Worm (Caenorhabditis elegans) whole organism, dauer: Measurements from ENCODE around the gene T27E4.1.

Source experiments
- unc-62 ChIP-seq: sonication (generic microtip); optimal IDR thresholded peaks from 2 replicates; lab custom pipeline; 2017; ENCODE audit warnings: missing biosample characterization, missing genetic modification reagents, missing genetic modification characterization

Gene T27E4.1

ce11 chrV:9073322-9074038 is 18.7 kb upstream of the T27E4.1 start, which contains the start of gene oac-50:
oac-50 (minus strand) TSS chrV:9073540.
- no peak for TF ChIP-seq unc-62 (GFP tag; lab: Kevin White, UChicago)

DNA sequence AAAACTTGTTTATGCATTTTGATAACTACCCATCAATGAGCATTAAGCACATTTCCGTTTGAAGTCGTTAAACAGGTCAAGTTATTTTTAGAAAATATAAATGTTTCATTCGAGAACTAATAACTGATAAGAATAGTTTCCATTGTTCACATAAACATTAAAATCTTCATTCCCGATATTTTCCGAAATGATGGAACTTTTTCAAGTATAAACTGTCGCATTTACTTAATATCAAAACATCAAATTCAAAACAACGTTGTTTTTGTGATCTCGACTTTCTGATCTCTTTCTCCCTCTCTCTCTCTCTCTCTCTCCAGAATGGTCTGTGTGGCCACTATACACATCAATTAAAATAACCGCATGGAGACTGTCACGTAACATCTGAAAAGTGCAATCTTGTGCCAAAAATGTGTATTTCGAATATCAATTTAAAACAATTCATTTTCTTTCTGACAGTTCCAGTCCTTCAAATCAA is 17.7 kb upstream of the T27E4.1 start:
- no peak for TF ChIP-seq unc-62 (GFP tag; lab: Kevin White, UChicago)

DNA sequence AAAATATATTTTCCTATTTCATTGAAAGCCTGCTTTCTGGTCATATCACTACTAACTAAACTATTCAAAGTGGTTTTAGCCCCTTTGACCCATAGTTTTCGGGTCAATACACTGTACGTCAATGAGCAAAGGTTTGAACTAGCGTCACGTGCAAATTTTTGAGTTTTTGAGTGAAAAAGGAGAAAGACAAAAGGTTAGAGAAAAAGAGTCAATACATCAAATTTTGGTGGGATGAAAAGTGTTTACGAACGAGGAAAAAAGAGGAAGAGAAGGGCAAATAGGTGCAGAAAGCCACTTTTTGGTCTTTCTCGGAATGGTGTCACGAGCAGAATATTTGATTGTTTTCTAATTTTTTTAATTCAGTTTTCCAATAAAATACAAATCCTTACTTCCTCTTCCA is 16.3 kb upstream of the T27E4.1 start:
- TF ChIP-seq unc-62 (GFP tag; lab: Kevin White, UChicago): no peak

- TF ChIP-seq unc-62 (GFP tag; lab: Kevin White, UChicago): no peak
Observed at ce11 chrV:9076273-9076672, 15.9 kb upstream of the T27E4.1 start, which contains the start of gene T27E4.7. T27E4.7 (minus strand) TSS chrV:9076322.

DNA sequence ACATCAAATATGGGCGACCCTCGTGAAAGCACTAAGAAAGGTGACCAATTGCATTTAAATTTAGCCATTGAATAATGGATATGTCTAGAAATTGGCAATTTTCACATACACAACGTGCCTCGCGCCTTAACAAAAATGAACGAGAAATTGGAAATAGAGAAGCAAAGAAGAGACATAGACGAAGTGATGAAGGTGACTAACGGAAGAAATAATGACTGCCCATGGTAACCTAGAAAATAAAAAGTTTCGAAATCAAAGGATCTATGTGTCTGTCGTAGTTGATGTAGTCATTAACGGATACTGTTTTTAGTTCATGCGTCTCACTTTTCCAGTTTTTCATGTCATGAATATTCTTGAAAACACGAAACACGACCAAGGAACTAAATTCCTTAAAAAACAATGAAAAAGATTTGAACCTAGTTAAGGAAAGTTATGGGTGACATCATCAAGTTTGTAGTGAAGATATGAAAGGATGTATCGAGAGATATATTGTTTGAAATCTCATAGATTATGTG is 14.0 kb upstream of the T27E4.1 start:
- TF ChIP-seq unc-62 (GFP tag; lab: Kevin White, UChicago): no peak

- TF ChIP-seq unc-62 (GFP tag; lab: Kevin White, UChicago): no peak
Observed at ce11 chrV:9078815-9079525, 13.2 kb upstream of the T27E4.1 start.

DNA sequence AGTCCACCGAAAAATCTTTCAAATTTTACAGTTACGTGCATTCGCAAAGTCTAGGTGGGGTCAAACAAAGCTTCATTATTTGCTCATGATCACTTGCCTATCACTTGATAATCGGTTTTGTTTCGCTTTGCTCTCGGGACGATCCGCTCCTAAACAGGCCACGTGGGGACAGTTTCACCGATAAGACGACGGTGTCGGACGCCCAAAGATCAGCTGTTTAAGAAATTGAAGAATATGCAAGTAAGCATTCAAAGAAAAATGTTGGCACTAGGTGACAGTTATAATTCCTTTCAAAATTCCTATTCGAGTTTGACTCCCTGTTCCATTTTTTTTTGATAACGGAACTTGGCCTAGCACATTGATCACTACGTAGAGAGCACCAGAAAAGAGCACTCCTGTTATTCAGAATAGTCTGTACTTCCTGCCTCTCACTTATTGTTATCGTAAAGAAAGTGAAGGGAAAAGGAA is 12.1 kb upstream of the T27E4.1 start:
- TF ChIP-seq unc-62 (GFP tag; lab: Kevin White, UChicago): no peak

- no peak for TF ChIP-seq unc-62 (GFP tag; lab: Kevin White, UChicago)
Observed at ce11 chrV:9081410-9081809, 10.7 kb upstream of the T27E4.1 start.

ce11 chrV:9082350-9082749 is 9.8 kb upstream of the T27E4.1 start:
- no peak for TF ChIP-seq unc-62 (GFP tag; lab: Kevin White, UChicago)

DNA sequence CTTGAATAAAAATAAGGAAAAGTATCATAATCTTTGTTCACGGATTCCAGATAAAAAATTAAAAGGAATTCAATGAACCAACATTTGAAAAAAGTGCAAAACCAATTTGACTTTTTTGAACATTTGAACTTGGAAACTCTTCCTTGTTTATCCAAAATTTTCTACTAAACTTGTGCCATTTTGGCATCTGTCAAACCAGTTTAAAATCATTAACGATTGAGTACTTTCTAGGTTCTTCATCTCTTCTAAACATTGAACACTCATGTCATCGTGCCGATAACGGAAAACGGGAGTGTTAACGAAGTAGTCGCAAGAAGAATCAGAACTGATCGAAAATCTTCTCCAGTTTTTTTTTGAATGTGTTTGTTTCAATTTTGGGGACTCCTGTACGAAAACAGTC is 7.9 kb upstream of the T27E4.1 start:
- TF ChIP-seq unc-62 (GFP tag; lab: Kevin White, UChicago): no peak

- no peak for TF ChIP-seq unc-62 (GFP tag; lab: Kevin White, UChicago)
Observed at ce11 chrV:9085845-9086244, 6.3 kb upstream of the T27E4.1 start.

ce11 chrV:9088758-9089157 is 3.4 kb upstream of the T27E4.1 start:
- no peak for TF ChIP-seq unc-62 (GFP tag; lab: Kevin White, UChicago)

ce11 chrV:9094060-9094628 is 2.0 kb downstream of the T27E4.1 start:
- TF ChIP-seq unc-62 (GFP tag; lab: Kevin White, UChicago): no peak

ce11 chrV:9094976-9095375 is 2.8 kb downstream of the T27E4.1 start:
- no peak for TF ChIP-seq unc-62 (GFP tag; lab: Kevin White, UChicago)

- no peak for TF ChIP-seq unc-62 (GFP tag; lab: Kevin White, UChicago)
Observed at ce11 chrV:9095613-9096317, 3.6 kb downstream of the T27E4.1 start, which contains the start of gene F21C10.10. F21C10.10 (plus strand) TSS chrV:9096267.
